Worm (Caenorhabditis elegans): ENCODE results near the gene ZK512.7.

- TF ChIP-seq elt-3 (tag; optimal IDR thresholded peaks at IDR 0.05) (no peak), mep-1 (tag; optimal IDR thresholded peaks at IDR 0.05) (no peak), nhr-12 (tag; optimal IDR thresholded peaks at IDR 0.05) (no peak), zip-8 (tag; optimal IDR thresholded peaks at IDR 0.05) (no peak), unc-62 (GFP tag; optimal IDR thresholded peaks at IDR 0.05) (no peak), nhr-2 (tag; optimal IDR thresholded peaks at IDR 0.05) (no peak), pha-4 (tag; optimal IDR thresholded peaks at IDR 0.05) (no peak), nhr-237 (tag; optimal IDR thresholded peaks at IDR 0.05) (no peak), lsy-2 (tag; optimal IDR thresholded peaks at IDR 0.05) (no peak), nhr-28 (tag; optimal IDR thresholded peaks at IDR 0.05) (no peak), unc-39 (tag; optimal IDR thresholded peaks at IDR 0.05) (no peak), elt-1 (tag; optimal IDR thresholded peaks at IDR 0.05; ENCODE audit: borderline replicate concordance, insufficient read depth) (no peak), sptf-1 (tag; optimal IDR thresholded peaks at IDR 0.05) (no peak), lin-13 (tag; optimal IDR thresholded peaks at IDR 0.05) (no peak)
Measured at ce11 chrIII:9114076-9114475, 24.4 kb downstream of the ZK512.7 start.
